Fruit fly (Drosophila melanogaster): Measurements from ENCODE around the gene retm.

Gene retm

DNA sequence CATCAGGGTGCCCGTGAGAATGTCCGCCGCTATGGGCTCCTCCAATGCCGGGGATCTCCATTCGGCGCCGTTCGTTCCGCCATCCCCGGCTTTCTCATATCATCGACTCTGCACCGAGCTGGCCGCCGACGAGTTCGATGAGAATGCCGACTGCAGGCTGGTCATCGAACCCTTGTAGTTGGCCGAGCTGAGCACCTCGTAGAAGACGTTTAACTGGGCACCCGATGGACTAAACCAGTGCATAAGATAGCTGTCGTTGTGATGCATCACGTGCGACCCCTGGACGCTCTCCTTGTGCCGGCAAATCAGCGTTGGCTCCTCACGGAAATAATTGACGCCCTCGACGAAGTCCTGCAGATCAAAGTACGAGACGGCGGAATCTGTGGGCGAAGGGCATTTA, 6.0 kb downstream of the retm start:
- TF ChIP-seq CG17801 (GFP tag; optimal IDR thresholded peaks at IDR 0.05; ENCODE audit: partially characterized antibody): no peak

DNA sequence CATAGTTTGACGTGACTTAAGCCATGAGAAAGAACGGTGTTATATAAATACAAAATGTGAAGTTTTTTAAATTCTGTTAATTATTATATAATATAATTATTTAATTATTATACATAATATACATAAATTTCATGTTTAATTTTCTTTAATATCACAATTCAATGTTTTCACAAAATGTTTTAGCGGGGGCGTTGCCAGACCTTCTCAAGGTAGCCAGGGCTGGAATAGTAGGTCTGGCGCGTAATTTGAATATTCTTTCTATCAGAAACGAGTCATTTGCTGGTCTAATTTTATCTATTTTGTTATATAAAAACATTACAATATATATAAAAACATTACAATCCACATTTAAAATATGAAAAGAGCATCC, 7.4 kb downstream of the retm start, which contains the start of gene Acox3:
TSS of gene Acox3 (minus strand) at position 70 of the 370 bp plus-strand sequence.
- TF ChIP-seq CG17801 (GFP tag; optimal IDR thresholded peaks at IDR 0.05; ENCODE audit: partially characterized antibody): no peak

DNA sequence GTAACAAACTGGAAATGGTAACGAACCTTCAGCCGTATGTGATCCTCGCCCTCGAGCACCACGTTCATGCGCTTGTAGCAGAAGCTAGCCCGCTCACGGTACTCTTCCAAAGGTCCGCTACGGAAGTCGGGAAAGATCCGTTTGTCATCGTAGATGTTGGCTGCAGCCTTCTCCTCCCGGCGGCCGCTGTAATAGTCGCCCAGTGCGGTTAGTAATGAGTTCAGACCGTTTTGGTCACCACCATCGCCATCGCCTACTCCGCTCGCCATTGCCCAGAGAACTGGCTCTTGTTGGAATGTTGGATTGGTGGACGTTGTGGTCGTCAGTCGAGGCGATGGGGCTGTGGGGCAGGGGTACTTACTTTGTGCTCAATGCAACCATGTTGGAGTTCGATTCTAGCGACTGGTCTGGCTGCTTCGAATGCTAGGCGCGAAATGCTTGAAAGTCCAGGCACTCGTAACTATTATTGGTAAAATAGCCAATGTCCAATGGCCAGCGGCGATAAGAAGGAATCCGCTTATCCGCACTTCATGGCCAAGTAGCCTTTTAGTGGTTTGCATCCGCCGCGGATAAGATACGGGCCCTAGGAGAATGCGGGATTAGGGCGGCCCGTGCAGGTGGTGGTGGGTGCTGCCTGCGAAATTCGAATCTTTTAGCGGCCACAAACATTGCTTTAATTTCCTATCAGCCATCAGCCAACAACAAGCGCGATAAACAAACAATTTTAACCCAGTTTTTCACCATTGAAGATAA, 8.0 kb downstream of the retm start:
- no peak for TF ChIP-seq CG17801 (GFP tag; optimal IDR thresholded peaks at IDR 0.05; ENCODE audit: partially characterized antibody)

DNA sequence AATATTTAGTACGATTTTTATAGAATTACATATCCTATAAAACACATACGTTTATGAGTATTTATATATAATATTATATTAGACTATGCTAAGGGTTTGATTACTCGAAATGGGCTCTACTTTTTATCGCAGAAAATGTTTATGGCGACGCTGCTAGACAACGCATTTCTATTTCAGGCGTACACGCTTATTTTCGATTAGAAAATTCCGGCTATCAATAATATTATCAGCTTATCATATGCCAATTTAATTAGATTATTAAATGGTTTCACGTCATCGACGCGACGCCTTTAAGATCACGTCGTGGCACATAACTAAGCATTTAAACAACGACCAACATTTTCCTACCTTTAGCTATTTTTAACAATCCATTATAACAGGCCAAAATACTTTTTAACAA, 29.4 kb downstream of the retm start:
- TF ChIP-seq CG17801 (GFP tag; optimal IDR thresholded peaks at IDR 0.05; ENCODE audit: partially characterized antibody): no peak

DNA sequence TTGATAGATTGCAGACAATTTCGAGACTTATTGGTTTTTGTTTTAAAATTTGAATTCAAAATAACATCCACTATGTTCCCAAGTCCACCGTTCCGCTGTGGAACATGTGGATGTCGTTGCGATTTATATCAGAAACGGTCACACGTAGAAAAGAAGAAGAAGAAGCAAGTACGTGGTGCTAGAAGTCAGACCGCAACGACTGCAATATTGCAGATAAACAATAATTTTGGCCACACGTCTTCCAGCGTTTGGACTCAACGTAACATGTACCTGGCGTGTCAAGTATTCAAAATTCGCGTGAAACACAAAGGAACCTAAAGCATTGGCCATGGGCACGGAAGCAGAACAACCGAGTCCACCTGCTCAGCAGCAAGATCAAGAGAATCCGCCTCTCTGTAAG, 31.5 kb downstream of the retm start, which contains the start of gene Fic:
TSS of gene Fic (plus strand) at position 139 of the 400 bp plus-strand sequence.
- peak; percentile 36 for TF ChIP-seq CG17801 (GFP tag; optimal IDR thresholded peaks at IDR 0.05; ENCODE audit: partially characterized antibody)

DNA sequence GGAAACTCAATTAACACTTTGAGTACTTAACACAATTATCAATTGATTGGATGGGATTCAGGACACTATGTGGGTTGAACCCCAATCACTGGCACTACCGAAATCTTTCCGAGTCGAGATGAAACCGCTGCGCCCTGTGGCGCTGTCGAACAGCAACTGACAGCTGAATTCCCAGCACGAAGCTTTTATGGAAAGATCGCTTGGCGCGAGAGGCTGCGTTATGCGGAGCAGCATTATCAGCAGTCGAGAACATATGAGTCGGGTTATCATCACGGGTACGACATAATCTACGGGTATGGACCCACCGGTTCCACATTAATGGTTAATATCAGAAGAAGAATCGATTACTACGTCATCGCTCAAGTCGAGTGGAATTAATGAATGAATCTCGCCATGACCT, 32.6 kb downstream of the retm start, which contains the start of gene Tig:
TSS of gene Tig (minus strand) at position 163 of the 400 bp plus-strand sequence.
- TF ChIP-seq CG17801 (GFP tag; optimal IDR thresholded peaks at IDR 0.05; ENCODE audit: partially characterized antibody): no peak

DNA sequence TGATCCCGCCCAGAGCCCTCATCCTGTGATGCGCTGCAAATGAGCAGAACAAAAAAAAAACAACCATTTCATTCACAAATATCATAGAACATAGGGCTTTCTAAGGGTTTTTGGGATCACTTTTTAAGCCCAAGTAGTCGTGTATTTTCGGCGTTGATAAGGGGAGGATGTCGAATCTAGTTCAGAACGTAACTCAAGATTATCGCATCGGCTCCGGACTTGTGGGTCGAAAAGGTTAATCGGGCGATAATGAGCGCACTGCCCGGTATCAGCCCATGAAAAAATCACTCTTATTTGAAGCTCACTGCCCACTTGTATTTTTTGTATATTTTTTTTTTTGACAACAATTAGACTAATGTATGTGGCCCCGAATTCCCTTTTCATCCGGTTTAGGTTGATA, 33.2 kb downstream of the retm start:
- no peak for TF ChIP-seq CG17801 (GFP tag; optimal IDR thresholded peaks at IDR 0.05; ENCODE audit: partially characterized antibody)

DNA sequence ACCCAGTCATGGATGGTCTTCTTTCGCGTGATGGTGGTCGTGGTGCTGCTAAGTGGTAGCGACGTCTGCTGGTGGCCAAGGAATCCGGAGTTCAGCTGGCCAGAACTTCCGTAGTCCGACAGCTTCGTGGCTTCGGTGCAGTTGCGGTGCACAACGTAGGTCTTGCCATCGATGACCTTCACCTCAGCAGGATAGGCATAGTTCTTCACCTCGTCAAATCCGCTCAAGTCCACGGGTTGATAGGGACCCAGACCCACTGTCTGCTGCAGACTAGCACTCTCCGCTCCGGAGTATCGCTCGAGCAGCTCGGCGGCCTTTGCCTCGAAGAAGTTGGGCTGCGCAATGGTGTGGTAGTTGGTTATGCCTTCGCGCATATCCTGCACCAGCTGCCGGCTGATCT, 34.2 kb downstream of the retm start:
- TF ChIP-seq CG17801 (GFP tag; optimal IDR thresholded peaks at IDR 0.05; ENCODE audit: partially characterized antibody): no peak

DNA sequence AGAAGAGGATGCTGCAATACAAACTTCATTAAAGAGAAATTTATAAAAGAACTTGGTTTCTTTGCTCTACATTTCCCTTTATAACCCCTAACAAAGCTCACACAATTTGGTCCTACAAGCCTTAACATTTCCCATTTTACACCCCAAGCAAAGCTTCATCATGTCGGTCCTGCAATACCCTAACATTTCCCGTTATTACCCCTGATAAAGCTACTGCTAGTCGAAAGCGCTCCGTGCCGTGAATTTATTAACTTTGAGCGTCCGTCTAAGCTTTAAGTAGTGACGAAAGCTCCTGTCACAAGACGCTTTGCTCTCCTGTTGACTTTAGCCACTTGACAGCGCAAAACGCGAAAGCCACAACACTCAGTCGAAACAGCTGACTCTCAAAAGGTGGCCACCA, 43.8 kb downstream of the retm start, which contains the start of gene CG13982:
TSS of gene CG13982 (plus strand) at position 363 of the 400 bp plus-strand sequence.
- no peak for TF ChIP-seq CG17801 (GFP tag; optimal IDR thresholded peaks at IDR 0.05; ENCODE audit: partially characterized antibody)

DNA sequence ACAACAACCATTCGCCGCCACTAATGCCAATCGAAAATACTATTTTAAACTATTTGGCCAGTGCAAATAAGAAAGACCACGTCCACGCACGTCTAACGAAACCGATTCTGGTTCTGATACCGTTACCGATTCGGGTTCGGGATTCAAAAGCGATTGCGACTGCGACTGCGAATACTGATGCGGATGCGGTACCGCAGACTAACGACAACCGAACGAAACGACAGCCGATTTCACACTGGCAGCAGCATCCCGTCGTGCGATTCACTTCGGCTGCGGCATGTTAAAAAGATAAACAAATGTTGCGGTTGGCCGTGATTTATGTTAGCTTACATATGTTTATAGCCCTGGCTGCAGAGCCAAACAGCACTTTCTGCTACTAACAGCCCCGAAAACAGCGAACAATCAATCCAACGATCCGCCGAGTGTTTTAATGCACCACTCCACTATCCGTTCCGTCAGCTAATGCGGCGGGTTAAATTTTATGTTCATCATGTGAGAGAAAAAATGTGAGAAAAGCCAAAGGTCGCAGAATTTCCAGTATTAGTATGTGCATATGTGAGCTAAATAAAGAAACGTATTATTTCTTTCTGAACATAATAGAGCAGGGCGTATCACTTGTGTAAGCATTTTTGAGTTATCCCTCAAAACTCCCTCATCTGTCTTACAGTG, 44.5 kb downstream of the retm start, which contains the start of gene DIP-epsilon:
TSS of gene DIP-epsilon (minus strand) at position 238 of the 669 bp plus-strand sequence.
- TF ChIP-seq CG17801 (GFP tag; optimal IDR thresholded peaks at IDR 0.05; ENCODE audit: partially characterized antibody): no peak
